Fruit fly (Drosophila melanogaster) whole organism, pupa: ENCODE data around the gene CG32647.

Source experiments
- CG10348 ChIP-seq: fragments of 200-800 bp; sonication (Bioruptor generic); IDR thresholded peaks from 2 replicates; pipeline ENCODE4 v1.3.6; 2022; ENCODE audit warnings: missing biosample characterization, missing genetic modification characterization
- CG12605 ChIP-seq: fragments of 200-800 bp; sonication (Bioruptor generic); IDR thresholded peaks from 2 replicates; pipeline ENCODE4 v1.3.6; 2022; ENCODE audit warnings: missing biosample characterization, missing genetic modification characterization
- CG13204 ChIP-seq: fragments of 200-800 bp; sonication (Bioruptor generic); optimal IDR thresholded peaks from 2 replicates; lab custom pipeline; 2018; ENCODE audit warnings: missing biosample characterization, mild to moderate bottlenecking, missing genetic modification characterization, moderate library complexity
- CG14655 ChIP-seq: fragments of 200-800 bp; sonication (Bioruptor generic); optimal IDR thresholded peaks from 3 replicates; lab custom pipeline; 2017; ENCODE audit warnings: mild to moderate bottlenecking, missing biosample characterization, missing genetic modification reagents, missing genetic modification characterization
- CG15710 ChIP-seq: fragments of 200-800 bp; sonication (Bioruptor generic); optimal IDR thresholded peaks from 2 replicates; lab custom pipeline; 2018; ENCODE audit warnings: missing biosample characterization, mild to moderate bottlenecking, missing genetic modification characterization, moderate library complexity
- CG17806 ChIP-seq: fragments of 200-800 bp; sonication (Bioruptor generic); optimal IDR thresholded peaks from 2 replicates; lab custom pipeline; 2018; ENCODE audit warnings: missing biosample characterization, mild to moderate bottlenecking, missing genetic modification characterization, moderate library complexity
- CG32121 ChIP-seq: fragments of 200-800 bp; sonication (Bioruptor generic); IDR thresholded peaks from 2 replicates; pipeline ENCODE4 v1.3.6; 2022; ENCODE audit warnings: missing biosample characterization, missing genetic modification characterization
- CG34367 ChIP-seq: fragments of 200-800 bp; sonication (Bioruptor generic); optimal IDR thresholded peaks from 2 replicates; lab custom pipeline; 2018; ENCODE audit warnings: missing biosample characterization, mild to moderate bottlenecking, missing genetic modification characterization
- CG4496 ChIP-seq: fragments of 200-800 bp; sonication (Bioruptor generic); IDR thresholded peaks from 3 replicates; pipeline ENCODE4 v1.3.6; 2022; ENCODE audit warnings: missing biosample characterization, missing genetic modification characterization
- CG8159 ChIP-seq: fragments of 200-800 bp; sonication (Bioruptor generic); optimal IDR thresholded peaks from 3 replicates; lab custom pipeline; 2018; ENCODE audit warnings: missing biosample characterization, mild to moderate bottlenecking, missing genetic modification characterization, moderate library complexity
- CG8301 ChIP-seq: fragments of 200-800 bp; sonication (Bioruptor generic); optimal IDR thresholded peaks from 2 replicates; lab custom pipeline; 2018; ENCODE audit warnings: missing biosample characterization, mild to moderate bottlenecking, missing genetic modification characterization
- CG9948 ChIP-seq: fragments of 200-800 bp; sonication (Bioruptor generic); optimal IDR thresholded peaks from 2 replicates; lab custom pipeline; 2018; ENCODE audit warnings: missing biosample characterization, mild to moderate bottlenecking, missing genetic modification characterization, moderate library complexity
- D1 ChIP-seq: fragments of 200-800 bp; sonication (Bioruptor generic); optimal IDR thresholded peaks from 2 replicates; lab custom pipeline; 2018; ENCODE audit warnings: missing biosample characterization, mild to moderate bottlenecking, missing genetic modification characterization, moderate library complexity
- EcR ChIP-seq: fragments of 200-800 bp; sonication (Bioruptor generic); optimal IDR thresholded peaks from 3 replicates; lab custom pipeline; 2019; ENCODE audit warnings: missing biosample characterization, missing genetic modification characterization, mild to moderate bottlenecking, moderate library complexity, missing genetic modification reagents
- Ets98B ChIP-seq: fragments of 200-800 bp; sonication (Bioruptor generic); IDR thresholded peaks from 2 replicates; pipeline ENCODE4 v1.3.6; 2022; ENCODE audit warnings: missing biosample characterization, missing genetic modification characterization
- Pif1A ChIP-seq: fragments of 200-800 bp; sonication (Bioruptor generic); optimal IDR thresholded peaks from 3 replicates; lab custom pipeline; 2016; ENCODE audit warnings: missing biosample characterization, missing genetic modification characterization
- Pif1B ChIP-seq: fragments of 200-800 bp; sonication (Bioruptor generic); optimal IDR thresholded peaks from 3 replicates; lab custom pipeline; 2016; ENCODE audit warnings: missing biosample characterization, missing genetic modification characterization
- Snoo ChIP-seq: fragments of 200-800 bp; sonication (Bioruptor generic); optimal IDR thresholded peaks from 3 replicates; lab custom pipeline; 2017; ENCODE audit warnings: missing biosample characterization, mild to moderate bottlenecking, missing genetic modification characterization, inconsistent platforms
- fd96Ca ChIP-seq: fragments of 200-800 bp; sonication (Bioruptor generic); IDR thresholded peaks from 3 replicates; pipeline ENCODE4 v1.3.6; 2022; ENCODE audit warnings: missing biosample characterization, missing genetic modification characterization
- gl ChIP-seq: fragments of 200-800 bp; sonication (Bioruptor generic); optimal IDR thresholded peaks from 2 replicates; lab custom pipeline; 2018; ENCODE audit warnings: missing biosample characterization, mild to moderate bottlenecking, missing genetic modification characterization
- rn ChIP-seq: fragments of 200-800 bp; sonication (Bioruptor generic); IDR thresholded peaks from 2 replicates; pipeline ENCODE4 v1.3.6; 2022; ENCODE audit warnings: missing biosample characterization, missing genetic modification characterization

Gene CG32647

DNA sequence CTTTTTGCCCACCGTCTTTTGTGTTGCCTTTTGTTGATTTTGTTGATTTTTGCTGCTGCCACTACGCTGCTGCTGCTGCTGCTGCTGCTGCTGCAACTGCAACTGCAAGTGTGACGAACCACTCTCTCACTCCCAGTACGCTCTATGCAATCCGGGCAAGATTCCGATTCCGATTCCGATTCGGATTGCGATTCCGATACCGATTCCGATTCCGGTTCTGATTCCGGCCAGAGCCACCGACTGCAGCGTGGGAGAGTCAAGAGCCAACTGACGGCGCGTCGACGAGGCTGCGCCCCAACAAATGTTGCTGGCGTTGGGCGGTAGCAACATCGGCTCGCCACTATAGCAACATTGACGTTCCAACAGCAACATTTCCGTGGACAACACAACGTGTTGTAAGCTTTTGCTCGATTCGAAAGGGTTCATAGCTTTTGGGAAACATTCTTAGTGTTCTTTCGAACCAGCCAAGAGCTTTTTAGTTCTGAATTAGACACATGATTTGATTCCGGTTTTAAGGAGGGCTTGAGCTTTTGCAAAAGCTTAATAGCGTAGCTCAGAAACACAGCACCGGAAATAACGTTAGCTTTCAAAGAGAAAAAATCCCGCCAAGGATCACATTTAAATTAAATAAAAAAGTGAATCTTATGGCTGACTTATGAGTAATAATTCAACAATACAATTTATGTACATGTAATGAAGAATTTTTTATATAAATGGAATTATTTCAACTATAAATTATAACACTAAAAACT lies at the start of gene CG32647:
Gene CG32647, minus strand, starts transcription at position 269 of the 752 bp plus-strand sequence.
- 0 out of 2 replicates have a peak, but pooled peaks have one; percentile 13 for TF ChIP-seq CG12605 (GFP tag; lab: Robert Waterston, UW)
- TF ChIP-seq D1 (tag; lab: Kevin White, UChicago) = no peak
- no peak for TF ChIP-seq Snoo (tag; lab: Kevin White, UChicago)

DNA sequence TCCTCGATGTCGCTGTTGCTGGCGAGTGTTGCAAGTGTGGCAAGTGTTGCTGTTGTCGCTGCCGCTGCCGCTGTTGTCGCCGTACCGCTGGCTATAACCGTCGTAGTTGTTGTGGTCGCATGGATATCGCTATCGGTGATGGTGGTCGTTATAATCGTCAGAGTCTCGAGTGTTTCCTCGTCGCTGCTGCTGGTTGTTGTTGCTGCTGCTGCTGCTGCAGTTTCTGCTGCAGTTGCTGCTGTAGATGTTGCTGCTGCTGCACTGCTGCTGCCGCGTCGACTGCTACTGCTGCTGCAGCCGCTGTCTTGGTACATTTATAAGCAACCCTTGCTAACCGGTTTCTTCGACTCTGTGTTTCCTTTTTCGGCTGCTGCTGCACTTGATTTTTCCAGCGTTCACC lies 46.6 kb upstream of the CG32647 start:
- TF ChIP-seq CG34367 (tag; lab: Kevin White, UChicago) (no peak), Pif1B (GFP tag; lab: Kevin White, UChicago) (no peak), CG4496 (GFP tag; lab: Robert Waterston, UW) (no peak), CG17806 (tag; lab: Kevin White, UChicago) (no peak), rn (GFP tag; lab: Robert Waterston, UW) (no peak), Pif1A (GFP tag; lab: Kevin White, UChicago) (no peak), CG32121 (GFP tag; lab: Robert Waterston, UW) (no peak), CG9948 (tag; lab: Kevin White, UChicago) (no peak), Snoo (tag; lab: Kevin White, UChicago) (no peak), CG8301 (tag; lab: Kevin White, UChicago) (no peak), CG14655 (GFP tag; lab: Kevin White, UChicago) (no peak), fd96Ca (GFP tag; lab: Robert Waterston, UW) (no peak), D1 (tag; lab: Kevin White, UChicago) (no peak), CG8159 (tag; lab: Kevin White, UChicago) (no peak), CG10348 (GFP tag; lab: Robert Waterston, UW) (no peak), CG13204 (no peak), CG12605 (GFP tag; lab: Robert Waterston, UW) (no peak), Ets98B (GFP tag; lab: Robert Waterston, UW) (no peak), CG15710 (no peak)

DNA sequence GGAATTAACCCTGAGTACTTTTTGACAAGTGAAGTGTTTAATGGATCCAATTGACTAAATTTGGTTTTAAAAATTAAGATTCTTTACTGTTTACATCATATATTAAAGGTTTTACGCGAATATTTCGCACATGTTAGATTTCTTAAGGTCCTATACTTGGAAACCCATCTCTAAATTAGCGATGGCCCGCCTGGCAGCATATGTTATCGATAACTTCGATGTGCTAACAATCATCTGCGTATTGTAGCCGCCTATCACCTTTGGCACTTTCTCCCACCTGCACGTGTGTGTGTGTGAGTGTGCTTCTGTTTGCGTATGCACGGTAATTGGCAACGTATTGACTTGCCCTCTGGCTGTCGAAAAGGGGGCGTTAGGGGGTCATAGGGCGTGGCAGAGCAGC lies 36.8 kb upstream of the CG32647 start:
- TF ChIP-seq gl (tag; lab: Kevin White, UChicago) = no peak
- TF ChIP-seq CG15710 = no peak
- TF ChIP-seq Ets98B (GFP tag; lab: Robert Waterston, UW) = no peak
- no peak for TF ChIP-seq CG10348 (GFP tag; lab: Robert Waterston, UW)
- TF ChIP-seq fd96Ca (GFP tag; lab: Robert Waterston, UW) = no peak
- TF ChIP-seq CG8159 (tag; lab: Kevin White, UChicago) = no peak
- no peak for TF ChIP-seq CG4496 (GFP tag; lab: Robert Waterston, UW)
- TF ChIP-seq EcR = no peak
- TF ChIP-seq Snoo (tag; lab: Kevin White, UChicago) = no peak
- TF ChIP-seq CG32121 (GFP tag; lab: Robert Waterston, UW) = no peak
- TF ChIP-seq CG14655 (GFP tag; lab: Kevin White, UChicago) = no peak
- no peak for TF ChIP-seq CG34367 (tag; lab: Kevin White, UChicago)
- TF ChIP-seq Pif1A (GFP tag; lab: Kevin White, UChicago) = no peak
- TF ChIP-seq rn (GFP tag; lab: Robert Waterston, UW) = no peak
- no peak for TF ChIP-seq CG17806 (tag; lab: Kevin White, UChicago)
- TF ChIP-seq CG12605 (GFP tag; lab: Robert Waterston, UW) = no peak
- no peak for TF ChIP-seq CG9948 (tag; lab: Kevin White, UChicago)
- no peak for TF ChIP-seq D1 (tag; lab: Kevin White, UChicago)
- no peak for TF ChIP-seq CG13204

DNA sequence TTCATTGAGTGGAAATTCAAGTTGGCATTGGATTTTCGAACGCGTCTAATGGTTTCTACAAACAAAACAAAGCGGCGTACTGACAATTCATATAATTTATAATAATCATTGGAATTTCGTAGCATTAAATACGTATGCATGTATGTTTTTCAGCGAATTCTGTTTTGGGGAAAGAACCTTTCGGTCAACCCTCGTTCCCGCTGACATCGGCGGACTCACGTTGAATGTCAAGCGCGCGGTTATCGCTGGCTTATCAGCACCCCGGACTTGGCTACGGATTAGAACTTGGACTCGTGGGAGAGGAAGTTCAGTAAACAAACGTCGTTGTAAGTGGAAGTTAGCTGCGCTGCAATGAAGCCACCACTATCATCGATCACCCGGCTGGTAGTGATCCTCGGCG lies 16.6 kb upstream of the CG32647 start, which contains the start of gene Nep6:
Gene Nep6, plus strand, starts transcription at position 305 of the 400 bp plus-strand sequence.
- no peak for TF ChIP-seq D1 (tag; lab: Kevin White, UChicago)
- no peak for TF ChIP-seq CG15710
- TF ChIP-seq CG34367 (tag; lab: Kevin White, UChicago) = no peak
- no peak for TF ChIP-seq EcR
- TF ChIP-seq CG12605 (GFP tag; lab: Robert Waterston, UW) = no peak
- TF ChIP-seq CG13204 = no peak
- no peak for TF ChIP-seq Pif1B (GFP tag; lab: Kevin White, UChicago)
- no peak for TF ChIP-seq CG9948 (tag; lab: Kevin White, UChicago)
- no peak for TF ChIP-seq CG4496 (GFP tag; lab: Robert Waterston, UW)
- TF ChIP-seq Snoo (tag; lab: Kevin White, UChicago) = no peak

DNA sequence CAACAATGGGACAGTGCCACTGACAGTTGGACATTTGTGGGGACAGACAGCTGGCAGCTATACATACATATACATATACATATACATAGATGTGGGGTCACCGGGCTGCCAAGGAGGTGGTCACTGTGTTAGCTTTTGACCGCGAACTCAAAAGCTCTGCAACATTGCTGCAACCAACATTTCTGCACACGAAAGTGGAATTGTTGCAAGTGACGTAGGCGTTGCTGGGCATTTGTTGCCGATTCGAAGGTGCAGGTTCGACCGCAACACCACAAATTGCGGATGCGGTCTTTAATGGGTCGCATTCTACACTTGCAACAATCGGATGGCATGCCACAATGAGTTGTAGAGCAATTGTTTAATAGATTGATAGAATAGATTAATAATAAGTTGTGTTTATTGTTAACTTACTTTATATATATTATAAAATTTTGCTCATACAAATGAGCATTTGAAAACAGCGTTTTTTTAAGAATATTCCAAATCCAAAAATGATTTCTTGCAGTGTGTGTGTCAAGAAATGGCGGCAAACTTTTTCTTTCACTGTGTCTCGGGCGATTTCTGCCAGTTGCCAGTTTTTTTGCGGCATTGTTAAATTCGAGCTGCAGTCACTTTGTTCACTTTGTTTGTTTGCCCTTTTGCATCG lies 6.9 kb downstream of the CG32647 start:
- TF ChIP-seq EcR (no peak), CG12605 (GFP tag; lab: Robert Waterston, UW) (no peak), CG9948 (tag; lab: Kevin White, UChicago) (no peak), CG34367 (tag; lab: Kevin White, UChicago) (no peak), Pif1A (GFP tag; lab: Kevin White, UChicago) (peak; percentile 11), Ets98B (GFP tag; lab: Robert Waterston, UW) (no peak), Snoo (tag; lab: Kevin White, UChicago) (no peak), CG4496 (GFP tag; lab: Robert Waterston, UW) (0 out of 3 replicates have a peak, but pooled peaks have one; percentile 16), D1 (tag; lab: Kevin White, UChicago) (no peak), gl (tag; lab: Kevin White, UChicago) (no peak), CG8159 (tag; lab: Kevin White, UChicago) (peak; percentile 50), CG15710 (no peak), Pif1B (GFP tag; lab: Kevin White, UChicago) (no peak), CG8301 (tag; lab: Kevin White, UChicago) (peak; percentile 19), fd96Ca (GFP tag; lab: Robert Waterston, UW) (no peak), CG32121 (GFP tag; lab: Robert Waterston, UW) (peak; percentile 37; the same call in 1 of the 2 replicates), CG10348 (GFP tag; lab: Robert Waterston, UW) (no peak), rn (GFP tag; lab: Robert Waterston, UW) (no peak), CG14655 (GFP tag; lab: Kevin White, UChicago) (peak; percentile 48), CG13204 (no peak), CG17806 (tag; lab: Kevin White, UChicago) (no peak)
